Fruit fly (Drosophila melanogaster): ENCODE measurements around the gene CG31221.

Gene CG31221

dm6 chr3R:19490996-19491395 lies 78.5 kb downstream of the CG31221 start, which contains the start of gene CG15025 (continued):
- 0 out of 2 replicates have a peak, but pooled peaks have one; percentile 26 for TF ChIP-seq al (GFP tag; IDR thresholded peaks at IDR 0.05)
- no peak for TF ChIP-seq ind (GFP tag; optimal IDR thresholded peaks at IDR 0.05)
- peak; percentile 9 for TF ChIP-seq Side (GFP tag; optimal IDR thresholded peaks at IDR 0.05)
- peak; percentile 68 for TF ChIP-seq HmgD (GFP tag; optimal IDR thresholded peaks at IDR 0.05)
- TF ChIP-seq dmrt99B (tag; optimal IDR thresholded peaks at IDR 0.05): no peak
- TF ChIP-seq Dip3 (GFP tag; optimal IDR thresholded peaks at IDR 0.05): peak; percentile 31
- no peak for TF ChIP-seq CG14014 (GFP tag; IDR thresholded peaks at IDR 0.05)
- TF ChIP-seq CG2199 (GFP tag; IDR thresholded peaks at IDR 0.05): peak; percentile 97
- TF ChIP-seq CG13624 (GFP tag; optimal IDR thresholded peaks at IDR 0.05): peak; percentile 31
- no peak for TF ChIP-seq Trl (optimal IDR thresholded peaks at IDR 0.05)
- peak; percentile 25 for TF ChIP-seq Trl (GFP tag; optimal IDR thresholded peaks at IDR 0.05)
- peak; percentile 2 for TF ChIP-seq CG15269 (tag; optimal IDR thresholded peaks at IDR 0.05)
- TF ChIP-seq HLH54F (GFP tag; optimal IDR thresholded peaks at IDR 0.05): peak; percentile 20
- peak; percentile 2 for TF ChIP-seq CG15601 (tag; optimal IDR thresholded peaks at IDR 0.05)
- peak; percentile 50 for TF ChIP-seq CG9817 (tag; optimal IDR thresholded peaks at IDR 0.05)
- peak; percentile 7 for TF ChIP-seq Jarid2 (GFP tag; optimal IDR thresholded peaks at IDR 0.05)
- TF ChIP-seq CG42726 (GFP tag; IDR thresholded peaks at IDR 0.05; ENCODE audit: partially characterized antibody): peak; percentile 77
- no peak for TF ChIP-seq CG18764 (GFP tag; optimal IDR thresholded peaks at IDR 0.05)
- peak; percentile 11 for TF ChIP-seq Antp (GFP tag; optimal IDR thresholded peaks at IDR 0.05)
- TF ChIP-seq ab (GFP tag; optimal IDR thresholded peaks at IDR 0.05): no peak
- no peak for TF ChIP-seq CG17912 (GFP tag; optimal IDR thresholded peaks at IDR 0.05)
- peak; percentile 47 for TF ChIP-seq Ptx1 (GFP tag; IDR thresholded peaks at IDR 0.05)
- peak; percentile 48; the same call in 2 of the 3 replicates for TF ChIP-seq ken (GFP tag; IDR thresholded peaks at IDR 0.05)
- TF ChIP-seq pum (GFP tag; optimal IDR thresholded peaks at IDR 0.05): peak; percentile 26
- no peak for TF ChIP-seq Asciz (GFP tag; optimal IDR thresholded peaks at IDR 0.05)
- no peak for TF ChIP-seq CG10431 (GFP tag; optimal IDR thresholded peaks at IDR 0.05)
- no peak for TF ChIP-seq CG6765 (GFP tag; optimal IDR thresholded peaks at IDR 0.05)
- no peak for TF ChIP-seq Drgx (GFP tag; IDR thresholded peaks at IDR 0.05)
- no peak for TF ChIP-seq CG12071 (GFP tag; optimal IDR thresholded peaks at IDR 0.05)
- peak; percentile 29 for TF ChIP-seq bcd (GFP tag; optimal IDR thresholded peaks at IDR 0.05)
- TF ChIP-seq ac (GFP tag; optimal IDR thresholded peaks at IDR 0.05): no peak
- no peak for TF ChIP-seq peb (GFP tag; IDR thresholded peaks at IDR 0.05)
- TF ChIP-seq nmo (GFP tag; optimal IDR thresholded peaks at IDR 0.05): peak; percentile 36
- no peak for TF ChIP-seq zfh1 (GFP tag; IDR thresholded peaks at IDR 0.05)
- TF ChIP-seq nerfin-2 (GFP tag; IDR thresholded peaks at IDR 0.05; ENCODE audit: partially characterized antibody): peak; percentile 47
- TF ChIP-seq Sry-δ (GFP tag; optimal IDR thresholded peaks at IDR 0.05): no peak
- peak; percentile 54 for TF ChIP-seq CG16813 (GFP tag; IDR thresholded peaks at IDR 0.05; ENCODE audit: partially characterized antibody)
- peak in 1 of 2 experiments; percentile 42 for TF ChIP-seq crp (GFP tag; optimal IDR thresholded peaks at IDR 0.05)
- TF ChIP-seq CG2678 (tag; optimal IDR thresholded peaks at IDR 0.05): no peak
- no peak for TF ChIP-seq her (GFP tag; optimal IDR thresholded peaks at IDR 0.05)
- TF ChIP-seq HmgZ (tag; optimal IDR thresholded peaks at IDR 0.05): peak; percentile 20
- TF ChIP-seq CG10979 (tag; optimal IDR thresholded peaks at IDR 0.05): no peak
- TF ChIP-seq Ssrp (tag; optimal IDR thresholded peaks at IDR 0.05): peak; percentile 15
- peak; percentile 95 for TF ChIP-seq Ets65A (GFP tag)
- TF ChIP-seq Dek (tag; optimal IDR thresholded peaks at IDR 0.05): peak; percentile 29
- TF ChIP-seq CG7963 (GFP tag; IDR thresholded peaks at IDR 0.05; ENCODE audit: partially characterized antibody): peak; percentile 35; the same call in 1 of the 3 replicates
- peak in 1 of 2 experiments; percentile 32 for TF ChIP-seq dpn (GFP tag; optimal IDR thresholded peaks at IDR 0.05)
- no peak for TF ChIP-seq Hr51 (GFP tag; optimal IDR thresholded peaks at IDR 0.05)
- TF ChIP-seq CG17361 (GFP tag; IDR thresholded peaks at IDR 0.05): 0 out of 3 replicates have a peak, but pooled peaks have one; percentile 16
- peak; percentile 50 for TF ChIP-seq Myb (GFP tag; optimal IDR thresholded peaks at IDR 0.05)

Data from whole organism, embryonic.